Worm (Caenorhabditis elegans) whole organism, young adult: ENCODE measurements around the gene fsn-1.

Experiments used
- C06A6.2 ChIP-seq: fragments of 200-800 bp; sonication (Bioruptor generic); conservative IDR thresholded peaks from 2 replicates; pipeline ENCODE4 v1.3.6; 2022; ENCODE audit warnings: missing genetic modification characterization, missing compliant biosample characterization
- C17E4.6 ChIP-seq: fragments of 200-800 bp; sonication (Bioruptor generic); IDR thresholded peaks from 2 replicates; pipeline ENCODE4 v1.3.6; 2022; ENCODE audit warnings: missing genetic modification reagents, missing genetic modification characterization, missing compliant biosample characterization
- D2030.7 ChIP-seq: fragments of 200-800 bp; sonication (Bioruptor generic); IDR thresholded peaks from 2 replicates; pipeline ENCODE4 v1.3.6; 2022; ENCODE audit warnings: missing genetic modification reagents, missing genetic modification characterization, missing compliant biosample characterization
- F23B12.7 ChIP-seq: sonication (generic microtip); optimal IDR thresholded peaks from 2 replicates; lab custom pipeline; 2017; ENCODE audit warnings: missing genetic modification characterization, mild to moderate bottlenecking, missing compliant biosample characterization, antibody characterized with exemption, moderate library complexity; ENCODE audit not compliant: insufficient read depth
- F52B5.7 ChIP-seq: sonication (generic microtip); optimal IDR thresholded peaks from 2 replicates; lab custom pipeline; 2016; ENCODE audit warnings: mild to moderate bottlenecking, missing genetic modification characterization, missing compliant biosample characterization
- F57C9.4 ChIP-seq: sonication (generic microtip); optimal IDR thresholded peaks from 2 replicates; lab custom pipeline; 2017; ENCODE audit warnings: mild to moderate bottlenecking, missing genetic modification characterization, missing compliant biosample characterization
- K11D2.4 ChIP-seq: fragments of 200-800 bp; sonication (Bioruptor generic); IDR thresholded peaks from 2 replicates; pipeline ENCODE4 v1.3.6; 2022; ENCODE audit warnings: missing genetic modification reagents, missing genetic modification characterization, missing compliant biosample characterization
- T07F8.4 ChIP-seq: sonication (generic microtip); optimal IDR thresholded peaks from 2 replicates; lab custom pipeline; 2016; ENCODE audit warnings: mild to moderate bottlenecking, missing genetic modification characterization, moderate library complexity, missing compliant biosample characterization
- Y53G8AR.9 ChIP-seq: fragments of 200-800 bp; sonication (Bioruptor generic); conservative IDR thresholded peaks from 2 replicates; pipeline ENCODE4 v1.3.6; 2022; ENCODE audit warnings: missing genetic modification reagents, missing genetic modification characterization, missing compliant biosample characterization
- Y67H2A.10 ChIP-seq: fragments of 200-800 bp; sonication (Bioruptor generic); conservative IDR thresholded peaks from 2 replicates; pipeline ENCODE4 v1.3.6; 2022; ENCODE audit warnings: missing genetic modification reagents, missing genetic modification characterization, missing compliant biosample characterization
- ZK185.1 ChIP-seq: sonication (generic microtip); optimal IDR thresholded peaks from 2 replicates; lab custom pipeline; 2016; ENCODE audit warnings: mild to moderate bottlenecking, missing genetic modification characterization, missing compliant biosample characterization; ENCODE audit not compliant: poor library complexity, severe bottlenecking
- ama-1 ChIP-seq, 3 experiments: fragments of 150-350 bp in 1 of 3; sonication (generic microtip) in 2 of 3; optimal IDR thresholded peaks; 2 replicates each; lab custom pipeline; 2014 to 2018; ENCODE audit warnings: missing biosample characterization in 2 of 3, missing genetic modification characterization in 2 of 3, missing genetic modification reagents in 2 of 3
- attf-3 ChIP-seq: fragments of 200-800 bp; sonication (Bioruptor generic); conservative IDR thresholded peaks from 2 replicates; pipeline ENCODE4 v1.3.6; 2022; ENCODE audit warnings: missing genetic modification reagents, missing genetic modification characterization, missing compliant biosample characterization
- attf-5 ChIP-seq: fragments of 200-800 bp; sonication (Bioruptor generic); optimal IDR thresholded peaks from 2 replicates; lab custom pipeline; 2018; ENCODE audit warnings: mild to moderate bottlenecking, missing genetic modification characterization, missing compliant biosample characterization
- bed-2 ChIP-seq: fragments of 200-800 bp; sonication (Bioruptor generic); IDR thresholded peaks from 2 replicates; pipeline ENCODE4 v1.3.6; 2022; ENCODE audit warnings: missing genetic modification reagents, missing genetic modification characterization, missing compliant biosample characterization
- ccch-3 ChIP-seq: fragments of 200-800 bp; sonication (Bioruptor generic); optimal IDR thresholded peaks from 2 replicates; lab custom pipeline; 2018; ENCODE audit warnings: mild to moderate bottlenecking, missing genetic modification characterization, missing compliant biosample characterization
- ceh-100 ChIP-seq: fragments of 200-800 bp; sonication (Bioruptor generic); IDR thresholded peaks from 2 replicates; pipeline ENCODE4 v1.3.6; 2022; ENCODE audit warnings: missing genetic modification reagents, missing genetic modification characterization, missing compliant biosample characterization
- ceh-27 ChIP-seq: fragments of 200-800 bp; sonication (Bioruptor generic); optimal IDR thresholded peaks from 2 replicates; lab custom pipeline; 2018; ENCODE audit warnings: mild to moderate bottlenecking, missing genetic modification characterization, moderate library complexity, missing compliant biosample characterization
- ceh-58 ChIP-seq: fragments of 200-800 bp; sonication (Bioruptor generic); IDR thresholded peaks from 2 replicates; pipeline ENCODE4 v1.3.6; 2022; ENCODE audit warnings: missing genetic modification characterization, missing compliant biosample characterization
- ceh-79 ChIP-seq: sonication (generic microtip); optimal IDR thresholded peaks from 2 replicates; lab custom pipeline; 2017; ENCODE audit warnings: mild to moderate bottlenecking, missing genetic modification characterization, missing compliant biosample characterization
- ceh-91 ChIP-seq: fragments of 200-800 bp; sonication (Bioruptor generic); IDR thresholded peaks from 2 replicates; pipeline ENCODE4 v1.3.6; 2022; ENCODE audit warnings: missing genetic modification reagents, missing genetic modification characterization, missing compliant biosample characterization
- die-1 ChIP-seq: sonication (generic microtip); optimal IDR thresholded peaks from 2 replicates; lab custom pipeline; 2016; ENCODE audit warnings: missing genotype, mild to moderate bottlenecking, missing genetic modification characterization, missing compliant biosample characterization
- dpl-1 ChIP-seq: fragments of 150-350 bp; optimal IDR thresholded peaks from 2 replicates; lab custom pipeline; 2014; ENCODE audit warnings: missing biosample characterization, missing genetic modification reagents, missing genetic modification characterization
- egrh-3 ChIP-seq: fragments of 200-800 bp; sonication (Bioruptor generic); IDR thresholded peaks from 2 replicates; pipeline ENCODE4 v1.3.6; 2022; ENCODE audit warnings: missing genetic modification reagents, missing genetic modification characterization, missing compliant biosample characterization
- him-1 ChIP-seq: sonication (generic microtip); optimal IDR thresholded peaks from 2 replicates; lab custom pipeline; 2016; ENCODE audit warnings: missing genotype, missing genetic modification reagents, missing genetic modification characterization, missing compliant biosample characterization
- lag-1 ChIP-seq: fragments of 200-800 bp; sonication (Bioruptor generic); IDR thresholded peaks from 2 replicates; pipeline ENCODE4 v1.3.6; 2022; ENCODE audit warnings: missing genetic modification reagents, missing genetic modification characterization, missing compliant biosample characterization
- lin-35 ChIP-seq, 3 experiments: fragments of 150-350 bp in 2 of 3; sonication (generic microtip) in 1 of 3; optimal IDR thresholded peaks; 2 replicates each; lab custom pipeline; 2014 to 2018; ENCODE audit warnings: missing biosample characterization in 3 of 3, missing genetic modification characterization in 3 of 3, missing genetic modification reagents in 3 of 3
- lin-40 ChIP-seq: sonication (generic microtip); optimal IDR thresholded peaks from 2 replicates; lab custom pipeline; 2016; ENCODE audit warnings: missing genetic modification characterization, mild to moderate bottlenecking, missing compliant biosample characterization, missing genotype, missing genetic modification reagents
- lsl-1 ChIP-seq: fragments of 200-800 bp; sonication (Bioruptor generic); optimal IDR thresholded peaks from 2 replicates; lab custom pipeline; 2018; ENCODE audit warnings: mild to moderate bottlenecking, missing genetic modification characterization, moderate library complexity, missing compliant biosample characterization
- madf-3 ChIP-seq: fragments of 200-800 bp; sonication (Bioruptor generic); IDR thresholded peaks from 2 replicates; pipeline ENCODE4 v1.3.6; 2022; ENCODE audit warnings: missing genetic modification reagents, missing genetic modification characterization, missing compliant biosample characterization
- mcd-1 ChIP-seq: fragments of 200-800 bp; sonication (Bioruptor generic); IDR thresholded peaks from 2 replicates; pipeline ENCODE4 v1.3.6; 2022; ENCODE audit warnings: missing genetic modification reagents, missing genetic modification characterization, missing compliant biosample characterization
- nfyb-1 ChIP-seq: fragments of 200-800 bp; sonication (Bioruptor generic); IDR thresholded peaks from 2 replicates; pipeline ENCODE4 v1.3.6; 2022; ENCODE audit warnings: missing genetic modification reagents, missing genetic modification characterization, missing compliant biosample characterization
- nhr-80 ChIP-seq: sonication (generic microtip); optimal IDR thresholded peaks from 2 replicates; lab custom pipeline; 2016; ENCODE audit warnings: missing genetic modification characterization, missing compliant biosample characterization
- pha-4 ChIP-seq: fragments of 150-350 bp; sonication (generic microtip); optimal IDR thresholded peaks from 2 replicates; lab custom pipeline; 2014; ENCODE audit warnings: missing biosample characterization, missing genetic modification reagents, missing genetic modification characterization
- snpc-3.4 ChIP-seq: sonication (generic microtip); optimal IDR thresholded peaks from 2 replicates; lab custom pipeline; 2017; ENCODE audit warnings: missing genetic modification characterization, mild to moderate bottlenecking, missing compliant biosample characterization, antibody characterized with exemption, moderate library complexity, missing genotype, missing genetic modification reagents
- snpc-4 ChIP-seq, 5 experiments: fragments of 150-350 bp in 1 of 5; sonication (generic microtip) in 4 of 5; optimal IDR thresholded peaks; 2 replicates each; lab custom pipeline; 2014 to 2018; ENCODE audit warnings: missing genetic modification characterization in 5 of 5, missing biosample characterization in 3 of 5, antibody characterized with exemption in 2 of 5, mild to moderate bottlenecking in 2 of 5, missing compliant biosample characterization in 2 of 5, missing genotype in 2 of 5, moderate library complexity in 2 of 5, missing genetic modification reagents in 1 of 5
- somi-1 ChIP-seq: fragments of 200-800 bp; sonication (Bioruptor generic); optimal IDR thresholded peaks from 2 replicates; lab custom pipeline; 2018; ENCODE audit warnings: mild to moderate bottlenecking, missing genetic modification characterization, missing compliant biosample characterization
- tlf-1 ChIP-seq: fragments of 200-800 bp; sonication (Bioruptor generic); optimal IDR thresholded peaks from 2 replicates; lab custom pipeline; 2018; ENCODE audit warnings: mild to moderate bottlenecking, missing genetic modification characterization, missing compliant biosample characterization
- unc-130 ChIP-seq: sonication (generic microtip); optimal IDR thresholded peaks from 2 replicates; lab custom pipeline; 2016; ENCODE audit warnings: missing genetic modification reagents, missing genetic modification characterization, missing compliant biosample characterization
- xnd-1 ChIP-seq: sonication (generic microtip); optimal IDR thresholded peaks from 2 replicates; lab custom pipeline; 2016; ENCODE audit warnings: missing genotype, missing genetic modification reagents, missing genetic modification characterization, missing compliant biosample characterization
- zfh-2 ChIP-seq: fragments of 200-800 bp; sonication (Bioruptor generic); conservative IDR thresholded peaks from 2 replicates; pipeline ENCODE4 v1.3.6; 2022; ENCODE audit warnings: missing genetic modification reagents, missing genetic modification characterization, missing compliant biosample characterization
- zim-3 ChIP-seq: sonication (generic microtip); optimal IDR thresholded peaks from 2 replicates; lab custom pipeline; 2017; ENCODE audit warnings: mild to moderate bottlenecking, missing genetic modification characterization, moderate library complexity, missing compliant biosample characterization
- ztf-18 ChIP-seq: sonication (generic microtip); optimal IDR thresholded peaks from 2 replicates; lab custom pipeline; 2016; ENCODE audit warnings: missing genotype, mild to moderate bottlenecking, missing genetic modification characterization, missing compliant biosample characterization
- ztf-26 ChIP-seq: sonication (generic microtip); optimal IDR thresholded peaks from 2 replicates; lab custom pipeline; 2017; ENCODE audit warnings: missing genetic modification characterization, missing compliant biosample characterization
- ztf-6 ChIP-seq: fragments of 200-800 bp; sonication (Bioruptor generic); IDR thresholded peaks from 2 replicates; pipeline ENCODE4 v1.3.6; 2022; ENCODE audit warnings: missing genetic modification reagents, missing genetic modification characterization, missing compliant biosample characterization

Gene fsn-1

ce11 chrIII:4962393-4962792, 25.3 kb downstream of the fsn-1 start, which contains the start of gene vps-22 (continued):
- TF ChIP-seq C17E4.6 (GFP tag; lab: Robert Waterston, UW), result no peak
- TF ChIP-seq, all 124 proteins: peak for 0

- TF ChIP-seq snpc-3.4 (tag; lab: Kevin White, UChicago) (peak; percentile 69), lag-1 (GFP tag; lab: Robert Waterston, UW) (no peak), ceh-79 (tag; lab: Kevin White, UChicago) (no peak), ceh-100 (peak; percentile 67; the same call in 1 of the 2 replicates), ztf-6 (GFP tag; lab: Robert Waterston, UW) (peak; percentile 42; the same call in 1 of the 2 replicates), egrh-3 (0 out of 2 replicates have a peak, but pooled peaks have one; percentile 12), xnd-1 (tag; lab: Kevin White, UChicago) (peak; percentile 67), somi-1 (GFP tag; lab: Kevin White, UChicago) (peak; percentile 35), madf-3 (peak; percentile 86; the same call in 1 of the 2 replicates), lin-35 (GFP tag; optimal IDR thresholded peaks at IDR 0.05; lab: Kevin White, UChicago) (peak; percentile 82 to 98 (median 87)), nhr-80 (peak; percentile 52), ccch-3 (GFP tag; lab: Kevin White, UChicago) (no peak), unc-130 (GFP tag; lab: Kevin White, UChicago) (peak; percentile 48), lsl-1 (peak; percentile 77), ZK185.1 (peak; percentile 55), snpc-4 (GFP tag; optimal IDR thresholded peaks at IDR 0.05; lab: Kevin White, UChicago) (peak; percentile 50), snpc-4 (tag; optimal IDR thresholded peaks at IDR 0.05; lab: Kevin White, UChicago) (peak in 2 of 4 experiments; percentile 55 to 85), nfyb-1 (no peak), ceh-27 (GFP tag; lab: Kevin White, UChicago) (peak; percentile 34), ztf-26 (tag; lab: Kevin White, UChicago) (peak; percentile 55), him-1 (tag; lab: Kevin White, UChicago) (peak; percentile 70), dpl-1 (peak; percentile 97), bed-2 (GFP tag; lab: Robert Waterston, UW) (no peak), zfh-2 (GFP tag; lab: Robert Waterston, UW) (no peak), die-1 (tag; lab: Kevin White, UChicago) (no peak), ama-1 (optimal IDR thresholded peaks at IDR 0.05; lab: Kevin White, UChicago) (no peak), ama-1 (GFP tag; optimal IDR thresholded peaks at IDR 0.05; lab: Kevin White, UChicago) (peak in 1 of 2 experiments; percentile 27), pha-4 (tag; lab: Kevin White, UChicago) (peak; percentile 20), T07F8.4 (tag; lab: Kevin White, UChicago) (no peak), F23B12.7 (tag; lab: Kevin White, UChicago) (peak; percentile 24), F57C9.4 (tag; lab: Kevin White, UChicago) (no peak), lin-40 (tag; lab: Kevin White, UChicago) (peak; percentile 86), Y67H2A.10 (GFP tag; lab: Robert Waterston, UW) (no peak), zim-3 (tag; lab: Kevin White, UChicago) (no peak), mcd-1 (peak; percentile 90), ceh-58 (GFP tag; lab: Robert Waterston, UW) (no peak), F52B5.7 (tag; lab: Kevin White, UChicago) (no peak), Y53G8AR.9 (GFP tag; lab: Robert Waterston, UW) (peak; percentile 95), ztf-18 (peak; percentile 98), tlf-1 (GFP tag; lab: Kevin White, UChicago) (peak; percentile 83), ceh-91 (peak; percentile 61; the same call in 1 of the 2 replicates), attf-3 (peak; percentile 77), D2030.7 (GFP tag; lab: Robert Waterston, UW) (peak; percentile 62), attf-5 (GFP tag; lab: Kevin White, UChicago) (peak; percentile 91), C06A6.2 (GFP tag; lab: Robert Waterston, UW) (0 out of 2 replicates have a peak, but pooled peaks have one; percentile 34), K11D2.4 (GFP tag; lab: Robert Waterston, UW) (peak; percentile 83)
These were observed 25.8 kb downstream of the fsn-1 start, which contains the start of gene C27F2.9 for ce11 chrIII:4962886-4963285. C27F2.9 (minus strand) TSS chrIII:4963044.
